Worm (Caenorhabditis elegans): ENCODE results near the gene F46E10.3.

The F46E10.3 gene

ce11 chrV:6485109-6485508 is 33.0 kb upstream of the F46E10.3 start:
- TF ChIP-seq unc-55 (GFP tag; optimal IDR thresholded peaks at IDR 0.05), result no peak
- TF ChIP-seq nfya-1 (tag; optimal IDR thresholded peaks at IDR 0.05), result no peak
- TF ChIP-seq pros-1 (tag; optimal IDR thresholded peaks at IDR 0.05), result no peak
- TF ChIP-seq fax-1 (tag; optimal IDR thresholded peaks at IDR 0.05), result no peak
- TF ChIP-seq pat-9 (tag; optimal IDR thresholded peaks at IDR 0.05), result no peak
- no peak for TF ChIP-seq hlh-8 (tag; optimal IDR thresholded peaks at IDR 0.05)
- TF ChIP-seq sox-4 (tag; optimal IDR thresholded peaks at IDR 0.05), result no peak
- no peak for TF ChIP-seq che-1 (tag; optimal IDR thresholded peaks at IDR 0.05)
- no peak for TF ChIP-seq hlh-6 (tag; optimal IDR thresholded peaks at IDR 0.05)
- TF ChIP-seq sox-2 (GFP tag; IDR thresholded peaks at IDR 0.05), result no peak
- TF ChIP-seq ceh-31 (tag; optimal IDR thresholded peaks at IDR 0.05), result peak; percentile 62
- TF ChIP-seq tbx-2 (tag; optimal IDR thresholded peaks at IDR 0.05), result peak; percentile 45
- no peak for TF ChIP-seq mec-3 (tag; optimal IDR thresholded peaks at IDR 0.05; ENCODE audit: borderline replicate concordance)
- peak; percentile 14 for TF ChIP-seq ref-2 (tag; optimal IDR thresholded peaks at IDR 0.05)
- peak; percentile 6 for TF ChIP-seq unc-42 (tag; optimal IDR thresholded peaks at IDR 0.05)
- no peak for TF ChIP-seq ceh-30 (tag; optimal IDR thresholded peaks at IDR 0.05)

- no peak for TF ChIP-seq ttx-3 (tag; optimal IDR thresholded peaks at IDR 0.05)
- TF ChIP-seq C38D4.7 (GFP tag; optimal IDR thresholded peaks at IDR 0.05), result no peak
- TF ChIP-seq syd-9 (tag; optimal IDR thresholded peaks at IDR 0.05), result no peak
- TF ChIP-seq hlh-15 (tag; optimal IDR thresholded peaks at IDR 0.05), result no peak
- no peak for TF ChIP-seq npax-4 (tag; optimal IDR thresholded peaks at IDR 0.05)
- TF ChIP-seq elt-4 (tag; optimal IDR thresholded peaks at IDR 0.05), result no peak
- TF ChIP-seq dmd-4 (tag; optimal IDR thresholded peaks at IDR 0.05; ENCODE audit: borderline replicate concordance), result no peak
- TF ChIP-seq ceh-30 (tag; optimal IDR thresholded peaks at IDR 0.05), result no peak
These were observed 30.2 kb upstream of the F46E10.3 start for ce11 chrV:6487878-6488277.

DNA sequence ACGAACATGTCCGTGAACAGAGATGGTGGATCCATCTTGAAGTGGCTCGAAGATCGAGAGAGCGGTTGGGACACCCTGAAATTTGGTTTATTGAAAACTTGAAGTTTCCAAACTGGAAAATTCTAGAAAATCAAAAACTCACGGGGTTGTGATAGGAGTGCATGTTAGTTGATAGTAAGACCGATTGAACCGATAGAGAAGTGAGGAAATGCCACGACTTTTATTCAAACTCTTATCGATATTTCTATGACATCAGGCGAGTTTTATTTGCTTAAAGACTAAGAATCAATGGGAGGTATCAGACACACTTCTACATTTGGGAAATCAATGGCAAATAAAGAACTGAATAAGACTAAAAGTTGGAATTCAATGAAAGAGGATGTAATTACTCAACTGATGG is 29.2 kb upstream of the F46E10.3 start, which contains the start of gene lec-10:
Gene lec-10, minus strand, starts transcription at position 272 of the 400 bp plus-strand sequence.
- no peak for TF ChIP-seq ceh-6 (GFP tag; optimal IDR thresholded peaks at IDR 0.05)
- no peak for TF ChIP-seq hlh-8 (tag; optimal IDR thresholded peaks at IDR 0.05)
- no peak for TF ChIP-seq F13H6.1 (tag; optimal IDR thresholded peaks at IDR 0.05)
- TF ChIP-seq fkh-10 (GFP tag; optimal IDR thresholded peaks at IDR 0.05), result no peak
- TF ChIP-seq elt-2 (tag; optimal IDR thresholded peaks at IDR 0.05), result peak; percentile 61
- no peak for TF ChIP-seq zip-5 (tag; optimal IDR thresholded peaks at IDR 0.05)
- TF ChIP-seq fax-1 (tag; optimal IDR thresholded peaks at IDR 0.05), result no peak
- TF ChIP-seq fkh-6 (tag; optimal IDR thresholded peaks at IDR 0.05), result no peak
- no peak for TF ChIP-seq ceh-22 (tag; optimal IDR thresholded peaks at IDR 0.05)

DNA sequence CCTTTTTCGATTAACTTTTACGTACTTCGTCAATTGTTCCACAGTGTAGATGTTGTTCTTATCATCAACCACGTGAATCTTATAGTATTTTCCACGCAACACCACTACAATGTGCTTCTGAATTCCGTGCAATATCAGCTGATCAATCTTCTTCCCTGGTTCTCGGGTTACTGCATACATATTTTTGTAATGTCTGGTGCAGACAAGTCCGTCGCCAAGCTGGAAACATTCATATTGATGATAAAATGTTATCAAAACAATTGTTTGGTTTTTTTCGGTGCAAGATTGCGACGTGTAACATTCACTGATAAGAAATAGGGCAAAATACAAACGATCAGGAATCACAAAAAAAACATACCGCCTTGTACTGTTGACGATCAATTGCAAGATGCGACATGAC is 25.6 kb upstream of the F46E10.3 start:
- TF ChIP-seq elt-2 (tag; optimal IDR thresholded peaks at IDR 0.05), result peak; percentile 95
- no peak for TF ChIP-seq F13H6.1 (tag; optimal IDR thresholded peaks at IDR 0.05)

DNA sequence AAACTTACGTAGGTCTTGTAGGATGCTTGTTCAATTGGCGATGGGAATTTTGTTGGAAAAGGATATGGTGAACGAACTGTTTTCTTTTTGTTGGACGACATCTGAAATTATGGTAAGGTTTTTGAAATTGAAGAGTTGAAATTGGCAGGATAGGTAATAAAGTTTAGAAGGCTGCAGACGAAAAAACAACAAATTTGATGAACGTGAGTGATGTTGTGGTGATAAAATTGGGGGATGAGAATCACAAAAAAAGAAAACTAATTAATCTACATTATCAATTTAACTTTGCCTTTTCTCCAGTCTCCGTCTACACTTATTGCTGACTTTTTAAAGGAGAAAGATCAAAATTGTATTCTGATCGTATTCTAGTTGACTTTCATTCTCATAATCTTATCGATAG is 24.3 kb upstream of the F46E10.3 start, which contains the start of gene cpt-6:
Gene cpt-6, minus strand, starts transcription at position 101 of the 400 bp plus-strand sequence.
- TF ChIP-seq lin-11 (tag; optimal IDR thresholded peaks at IDR 0.05) (no peak), hlh-6 (tag; optimal IDR thresholded peaks at IDR 0.05) (no peak), Y22D7AL.16 (tag; optimal IDR thresholded peaks at IDR 0.05) (no peak), nhr-11 (tag; optimal IDR thresholded peaks at IDR 0.05) (peak; percentile 42)

- no peak for TF ChIP-seq ceh-18 (tag; optimal IDR thresholded peaks at IDR 0.05)
- no peak for TF ChIP-seq ceh-6 (GFP tag; optimal IDR thresholded peaks at IDR 0.05)
- TF ChIP-seq dve-1 (tag; optimal IDR thresholded peaks at IDR 0.05), result no peak
- TF ChIP-seq ceh-30 (tag; optimal IDR thresholded peaks at IDR 0.05), result no peak
- TF ChIP-seq ama-1 (optimal IDR thresholded peaks at IDR 0.05), result no peak
- TF ChIP-seq mec-3 (tag; optimal IDR thresholded peaks at IDR 0.05; ENCODE audit: borderline replicate concordance), result no peak
- TF ChIP-seq eyg-1 (tag; optimal IDR thresholded peaks at IDR 0.05), result no peak
- TF ChIP-seq zip-5 (tag; optimal IDR thresholded peaks at IDR 0.05), result no peak
- no peak for TF ChIP-seq ceh-34 (tag; optimal IDR thresholded peaks at IDR 0.05)
- no peak for TF ChIP-seq K02D7.2 (tag; optimal IDR thresholded peaks at IDR 0.05)
- no peak for TF ChIP-seq fkh-10 (GFP tag; optimal IDR thresholded peaks at IDR 0.05)
- TF ChIP-seq odd-2 (tag; optimal IDR thresholded peaks at IDR 0.05), result no peak
- TF ChIP-seq hlh-8 (tag; optimal IDR thresholded peaks at IDR 0.05), result no peak
- no peak for TF ChIP-seq syd-9 (tag; optimal IDR thresholded peaks at IDR 0.05)
- TF ChIP-seq hlh-15 (tag; optimal IDR thresholded peaks at IDR 0.05), result no peak
- no peak for TF ChIP-seq hlh-6 (tag; optimal IDR thresholded peaks at IDR 0.05)
These were observed 22.7 kb upstream of the F46E10.3 start for ce11 chrV:6495353-6495752.
